Fruit fly (Drosophila melanogaster): ENCODE measurements around the gene CG3987.

The CG3987 gene

DNA sequence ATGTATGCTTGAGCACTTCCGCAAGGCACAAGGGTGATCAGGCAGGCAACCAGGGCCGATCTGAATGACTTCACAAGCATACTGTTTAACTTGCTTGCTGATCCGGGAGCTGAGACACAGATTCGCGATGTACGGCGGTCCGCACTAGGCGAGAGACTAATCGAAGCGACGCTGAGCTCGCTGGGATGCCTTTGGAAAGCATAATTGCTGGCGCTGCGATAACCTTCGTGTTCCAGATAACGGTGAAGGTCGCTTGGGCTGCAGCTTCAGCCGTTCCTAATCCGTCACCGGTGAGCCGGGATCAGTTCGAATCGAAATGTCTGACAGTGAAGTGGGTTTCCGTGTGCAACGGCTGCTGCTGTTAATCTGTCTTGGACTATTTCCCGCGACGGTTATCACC, 2.9 kb upstream of the CG3987 start, which contains the start of the genes CG6912 and CG3984:
Gene CG6912 (minus strand): TSS at position 159 of the 400 bp plus-strand sequence.
Gene CG3984 (plus strand): TSS at position 303 of the 400 bp plus-strand sequence.
- TF ChIP-seq Dref (GFP tag; IDR thresholded peaks at IDR 0.05), result 0 out of 2 replicates have a peak, but pooled peaks have one; percentile 5
- TF ChIP-seq CG34422 (GFP tag; IDR thresholded peaks at IDR 0.05), result 0 out of 3 replicates have a peak, but pooled peaks have one; percentile 23
- peak; percentile 60 for TF ChIP-seq sug (tag; optimal IDR thresholded peaks at IDR 0.05)
- peak; percentile 92 for TF ChIP-seq chinmo (GFP tag; IDR thresholded peaks at IDR 0.05; ENCODE audit: partially characterized antibody)
- peak; percentile 27 for TF ChIP-seq ERR (GFP tag; optimal IDR thresholded peaks at IDR 0.05)
- peak; percentile 58 for TF ChIP-seq Med (GFP tag)
- no peak for TF ChIP-seq trem (tag; optimal IDR thresholded peaks at IDR 0.05)
- no peak for TF ChIP-seq CG12299 (tag; optimal IDR thresholded peaks at IDR 0.05)
- no peak for TF ChIP-seq CG3847 (GFP tag; IDR thresholded peaks at IDR 0.05)
- 0 out of 2 replicates have a peak, but pooled peaks have one; percentile 18 for TF ChIP-seq sob (GFP tag; IDR thresholded peaks at IDR 0.05)
- peak; percentile 86 for TF ChIP-seq ftz-f1 (GFP tag; optimal IDR thresholded peaks at IDR 0.05)
- TF ChIP-seq CG43689 (GFP tag; IDR thresholded peaks at IDR 0.05), result 0 out of 2 replicates have a peak, but pooled peaks have one; percentile 3
- TF ChIP-seq Poxn (GFP tag; IDR thresholded peaks at IDR 0.05), result 0 out of 2 replicates have a peak, but pooled peaks have one; percentile 22
- TF ChIP-seq amos (GFP tag; IDR thresholded peaks at IDR 0.05; ENCODE audit: partially characterized antibody), result 0 out of 2 replicates have a peak, but pooled peaks have one; percentile 11
- TF ChIP-seq CG17612 (GFP tag; IDR thresholded peaks at IDR 0.05), result 0 out of 2 replicates have a peak, but pooled peaks have one; percentile 29
- no peak for TF ChIP-seq CG11560 (tag; IDR thresholded peaks at IDR 0.05)
- TF ChIP-seq knrl (GFP tag; IDR thresholded peaks at IDR 0.05; ENCODE audit: partially characterized antibody), result peak; percentile 18; the same call in 1 of the 3 replicates
- no peak for TF ChIP-seq CG15514 (GFP tag; optimal IDR thresholded peaks at IDR 0.05)
- 0 out of 3 replicates have a peak, but pooled peaks have one; percentile 12 for TF ChIP-seq mld (GFP tag; IDR thresholded peaks at IDR 0.05; ENCODE audit: partially characterized antibody)
- peak in 1 of 2 experiments; percentile 36 for TF ChIP-seq Pdp1 (GFP tag; optimal IDR thresholded peaks at IDR 0.05)
- TF ChIP-seq CG34376 (GFP tag; optimal IDR thresholded peaks at IDR 0.05), result peak; percentile 33
- TF ChIP-seq CG4707 (GFP tag; optimal IDR thresholded peaks at IDR 0.05), result no peak
- TF ChIP-seq CG8290 (GFP tag; optimal IDR thresholded peaks at IDR 0.05), result no peak
- TF ChIP-seq CG8290 (tag; optimal IDR thresholded peaks at IDR 0.05), result no peak
- no peak for TF ChIP-seq ash1 (GFP tag; optimal IDR thresholded peaks at IDR 0.05)
- peak; percentile 0 for TF ChIP-seq CG10543 (GFP tag; optimal IDR thresholded peaks at IDR 0.05)

DNA sequence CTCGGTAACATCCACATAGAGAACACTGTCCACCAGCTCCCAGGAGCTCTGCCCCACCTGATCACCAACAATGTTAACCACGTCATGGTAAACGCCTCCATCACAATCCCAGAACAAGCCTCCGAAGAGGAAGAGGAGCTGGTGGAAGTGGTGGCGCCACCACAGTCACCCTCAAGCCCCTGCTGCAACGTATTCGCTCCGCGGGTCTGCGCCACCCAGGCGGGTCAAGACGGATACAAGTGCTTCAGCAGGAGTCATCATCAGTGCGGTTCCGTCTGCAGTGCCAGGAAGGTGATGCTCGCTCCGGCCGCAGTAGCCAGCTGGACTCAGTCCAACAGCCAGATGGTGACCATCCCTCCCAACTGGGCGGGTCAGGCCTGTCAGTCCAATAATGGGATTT, 1.5 kb upstream of the CG3987 start:
- TF ChIP-seq Ets97D (GFP tag; optimal IDR thresholded peaks at IDR 0.05), result no peak
- TF ChIP-seq lab (GFP tag; optimal IDR thresholded peaks at IDR 0.05), result no peak
- no peak for TF ChIP-seq Fer3 (tag; optimal IDR thresholded peaks at IDR 0.05)
- no peak for TF ChIP-seq Nf-YB (GFP tag; optimal IDR thresholded peaks at IDR 0.05)
- TF ChIP-seq Dip3 (GFP tag; optimal IDR thresholded peaks at IDR 0.05), result no peak
- TF ChIP-seq klu (GFP tag; IDR thresholded peaks at IDR 0.05), result 0 out of 2 replicates have a peak, but pooled peaks have one; percentile 26
- TF ChIP-seq CG8765 (GFP tag; IDR thresholded peaks at IDR 0.05), result 0 out of 2 replicates have a peak, but pooled peaks have one; percentile 45
- TF ChIP-seq bowl (GFP tag; IDR thresholded peaks at IDR 0.05), result 0 out of 2 replicates have a peak, but pooled peaks have one; percentile 32
- no peak for TF ChIP-seq Drgx (GFP tag; IDR thresholded peaks at IDR 0.05)
- TF ChIP-seq bbx (GFP tag; IDR thresholded peaks at IDR 0.05; ENCODE audit: partially characterized antibody), result 0 out of 2 replicates have a peak, but pooled peaks have one; percentile 15
- TF ChIP-seq chm (GFP tag; IDR thresholded peaks at IDR 0.05), result no peak
- no peak for TF ChIP-seq CG33213 (GFP tag; optimal IDR thresholded peaks at IDR 0.05)
- TF ChIP-seq otp (GFP tag; IDR thresholded peaks at IDR 0.05), result no peak
- TF ChIP-seq slbo (GFP tag; IDR thresholded peaks at IDR 0.05), result no peak
- TF ChIP-seq lov (optimal IDR thresholded peaks at IDR 0.05), result no peak
- peak; percentile 64; the same call in 1 of the 3 replicates for TF ChIP-seq lov (GFP tag; IDR thresholded peaks at IDR 0.05)
- no peak for TF ChIP-seq pzg (GFP tag; optimal IDR thresholded peaks at IDR 0.05)
- TF ChIP-seq CG3847 (GFP tag; IDR thresholded peaks at IDR 0.05), result no peak
- no peak for TF ChIP-seq Hsf (GFP tag; optimal IDR thresholded peaks at IDR 0.05)
- no peak for TF ChIP-seq CoRest (tag; optimal IDR thresholded peaks at IDR 0.05)
- TF ChIP-seq CG8478 (optimal IDR thresholded peaks at IDR 0.05), result peak; percentile 3
- no peak for TF ChIP-seq ken (GFP tag; IDR thresholded peaks at IDR 0.05)
- TF ChIP-seq ci (GFP tag; IDR thresholded peaks at IDR 0.05), result 0 out of 3 replicates have a peak, but pooled peaks have one; percentile 15
- TF ChIP-seq slou (GFP tag; optimal IDR thresholded peaks at IDR 0.05), result no peak
- no peak for TF ChIP-seq Doc3 (GFP tag; IDR thresholded peaks at IDR 0.05; ENCODE audit: partially characterized antibody)
- no peak for TF ChIP-seq CG7786 (GFP tag; optimal IDR thresholded peaks at IDR 0.05)

All from whole organism, embryonic.